ENCODE assay signal across 2 worm cellular contexts in the genomic region with DNA sequence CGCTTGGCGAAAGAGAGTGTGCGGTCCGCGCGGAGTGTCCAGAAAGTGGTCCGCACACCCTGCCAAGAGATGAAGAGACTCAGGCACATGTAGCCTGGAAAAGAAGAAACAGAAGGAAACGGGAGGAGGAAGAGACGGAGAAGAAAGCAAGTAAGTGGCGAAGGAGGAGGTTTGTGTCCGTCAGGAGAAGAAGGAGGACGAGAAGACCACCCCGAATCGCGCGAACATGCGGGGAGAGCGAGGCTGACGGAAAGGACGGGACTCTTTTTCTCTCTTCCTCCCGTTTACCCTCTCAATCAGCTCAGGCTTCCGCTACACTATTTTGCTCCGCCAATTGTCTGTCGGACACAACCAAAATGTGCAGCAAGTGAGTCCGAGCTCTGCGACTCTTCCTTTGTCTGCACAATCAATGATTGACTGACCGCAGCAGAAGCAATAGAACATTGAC.
TF ChIP-seq lines count a peak whose summit lies in the region.

No protein-coding gene starts in this region.

TF ChIP-seq in whole organism, L1 larva, 84 proteins besides CTCF, POLR2A, EP300 and RAD21 (continued from another document):
- TF ChIP-seq C34B4.2 (tag; optimal IDR thresholded peaks at IDR 0.05; lab: Kevin White, UChicago) (no peak), hpl-2 (GFP tag; optimal IDR thresholded peaks at IDR 0.05; lab: Kevin White, UChicago) (no peak), nhr-19 (GFP tag; conservative IDR thresholded peaks at IDR 0.05; lab: Robert Waterston, UW) (peak; percentile 58), nhr-84 (tag; optimal IDR thresholded peaks at IDR 0.05; lab: Kevin White, UChicago) (no peak), jun-1 (tag; optimal IDR thresholded peaks at IDR 0.05; lab: Kevin White, UChicago) (peak; percentile 45), Y116A8C.19 (tag; optimal IDR thresholded peaks at IDR 0.05; lab: Kevin White, UChicago; ENCODE audit: borderline replicate concordance) (no peak), lsy-2 (tag; optimal IDR thresholded peaks at IDR 0.05; lab: Kevin White, UChicago) (peak; percentile 36 to 68), mep-1 (tag; optimal IDR thresholded peaks at IDR 0.05; lab: Kevin White, UChicago) (no peak), efl-3 (GFP tag; optimal IDR thresholded peaks at IDR 0.05; lab: Kevin White, UChicago) (no peak), dsc-1 (tag; optimal IDR thresholded peaks at IDR 0.05; lab: Kevin White, UChicago) (peak; percentile 56), lin-15B (tag; optimal IDR thresholded peaks at IDR 0.05; lab: Kevin White, UChicago) (no peak), skn-1 (tag; optimal IDR thresholded peaks at IDR 0.05; lab: Kevin White, UChicago) (peak; percentile 23), mdl-1 (tag; optimal IDR thresholded peaks at IDR 0.05; lab: Kevin White, UChicago) (peak in 1 of 2 experiments; percentile 34), nhr-47 (tag; optimal IDR thresholded peaks at IDR 0.05; lab: Kevin White, UChicago) (peak; percentile 75), pag-3 (tag; optimal IDR thresholded peaks at IDR 0.05; lab: Kevin White, UChicago; ENCODE audit: borderline replicate concordance, insufficient read depth) (no peak), nhr-77 (tag; optimal IDR thresholded peaks at IDR 0.05; lab: Kevin White, UChicago) (peak; percentile 25), nhr-12 (tag; optimal IDR thresholded peaks at IDR 0.05; lab: Kevin White, UChicago) (peak; percentile 15), ama-1 (optimal IDR thresholded peaks at IDR 0.05; lab: Kevin White, UChicago) (no peak), swsn-7 (tag; optimal IDR thresholded peaks at IDR 0.05; lab: Kevin White, UChicago) (peak; percentile 72), irx-1 (tag; optimal IDR thresholded peaks at IDR 0.05; lab: Kevin White, UChicago) (peak; percentile 47), ceh-8 (GFP tag; optimal IDR thresholded peaks at IDR 0.05; lab: Kevin White, UChicago) (peak; percentile 17), lin-14 (GFP tag; optimal IDR thresholded peaks at IDR 0.05; lab: Kevin White, UChicago) (peak; percentile 97), hlh-17 (GFP tag; optimal IDR thresholded peaks at IDR 0.05; lab: Kevin White, UChicago; ENCODE audit: borderline replicate concordance) (no peak), ets-5 (GFP tag; IDR thresholded peaks at IDR 0.05; lab: Robert Waterston, UW) (no peak), alr-1 (tag; optimal IDR thresholded peaks at IDR 0.05; lab: Kevin White, UChicago; ENCODE audit: borderline replicate concordance) (no peak), blmp-1 (tag; optimal IDR thresholded peaks at IDR 0.05; lab: Kevin White, UChicago) (peak; percentile 61), snpc-4 (tag; optimal IDR thresholded peaks at IDR 0.05; lab: Kevin White, UChicago) (no peak), C04F5.9 (tag; optimal IDR thresholded peaks at IDR 0.05; lab: Kevin White, UChicago) (no peak), nhr-20 (tag; optimal IDR thresholded peaks at IDR 0.05; lab: Kevin White, UChicago) (peak; percentile 32), lin-39 (tag; optimal IDR thresholded peaks at IDR 0.05; lab: Kevin White, UChicago) (no peak), fos-1 (tag; optimal IDR thresholded peaks at IDR 0.05; lab: Kevin White, UChicago) (peak; percentile 16), rnt-1 (tag; optimal IDR thresholded peaks at IDR 0.05; lab: Kevin White, UChicago) (peak; percentile 39), efl-1 (optimal IDR thresholded peaks at IDR 0.05; lab: Kevin White, UChicago) (peak; percentile 28 to 52), efl-1 (GFP tag; optimal IDR thresholded peaks at IDR 0.05 in 1 of 2; lab: Kevin White, UChicago) (peak in 1 of 2 experiments; percentile 60), nhr-237 (tag; optimal IDR thresholded peaks at IDR 0.05; lab: Kevin White, UChicago) (no peak), xbp-1 (tag; optimal IDR thresholded peaks at IDR 0.05; lab: Kevin White, UChicago) (peak; percentile 53), lin-35 (GFP tag; optimal IDR thresholded peaks at IDR 0.05; lab: Kevin White, UChicago) (peak in 1 of 2 experiments; percentile 60), mef-2 (tag; optimal IDR thresholded peaks at IDR 0.05; lab: Kevin White, UChicago) (no peak), unc-98 (GFP tag; IDR thresholded peaks at IDR 0.05; lab: Robert Waterston, UW) (no peak), nhr-71 (tag; optimal IDR thresholded peaks at IDR 0.05; lab: Kevin White, UChicago) (peak; percentile 82), lir-3 (tag; optimal IDR thresholded peaks at IDR 0.05; lab: Kevin White, UChicago; ENCODE audit: poor library complexity) (peak; percentile 89), zip-4 (GFP tag; optimal IDR thresholded peaks at IDR 0.05; lab: Kevin White, UChicago) (no peak), unc-86 (tag; optimal IDR thresholded peaks at IDR 0.05; lab: Kevin White, UChicago) (peak; percentile 85), fkh-8 (tag; optimal IDR thresholded peaks at IDR 0.05; lab: Kevin White, UChicago) (peak; percentile 89), hlh-4 (tag; optimal IDR thresholded peaks at IDR 0.05; lab: Kevin White, UChicago) (no peak), nhr-11 (tag; optimal IDR thresholded peaks at IDR 0.05; lab: Kevin White, UChicago) (no peak), unc-130 (tag; optimal IDR thresholded peaks at IDR 0.05; lab: Kevin White, UChicago) (peak; percentile 47), vab-15 (tag; optimal IDR thresholded peaks at IDR 0.05; lab: Kevin White, UChicago) (no peak), pax-3 (tag; optimal IDR thresholded peaks at IDR 0.05; lab: Kevin White, UChicago) (peak; percentile 40), egl-13 (tag; optimal IDR thresholded peaks at IDR 0.05; lab: Kevin White, UChicago) (peak; percentile 3), elt-2 (tag; optimal IDR thresholded peaks at IDR 0.05; lab: Kevin White, UChicago) (no peak), F16B12.6 (tag; optimal IDR thresholded peaks at IDR 0.05; lab: Kevin White, UChicago) (no peak), snu-23 (GFP tag; optimal IDR thresholded peaks at IDR 0.05; lab: Kevin White, UChicago) (peak; percentile 63), ceh-88 (GFP tag; IDR thresholded peaks at IDR 0.05; lab: Robert Waterston, UW) (no peak), dpl-1 (GFP tag; optimal IDR thresholded peaks at IDR 0.05; lab: Kevin White, UChicago) (no peak), lin-13 (GFP tag; optimal IDR thresholded peaks at IDR 0.05; lab: Kevin White, UChicago) (no peak), ceh-82 (tag; optimal IDR thresholded peaks at IDR 0.05; lab: Kevin White, UChicago) (peak; percentile 35 to 68 (median 36)), elt-3 (tag; optimal IDR thresholded peaks at IDR 0.05; lab: Kevin White, UChicago) (no peak), sox-4 (tag; optimal IDR thresholded peaks at IDR 0.05; lab: Kevin White, UChicago) (no peak), unc-30 (tag; optimal IDR thresholded peaks at IDR 0.05; lab: Kevin White, UChicago) (no peak), mab-9 (GFP tag; IDR thresholded peaks at IDR 0.05; lab: Robert Waterston, UW) (peak; percentile 55), nhr-28 (tag; optimal IDR thresholded peaks at IDR 0.05; lab: Kevin White, UChicago) (no peak), nhr-90 (tag; optimal IDR thresholded peaks at IDR 0.05; lab: Kevin White, UChicago; ENCODE audit: poor library complexity) (no peak)

TF ChIP-seq in whole organism, L3 larva, 47 proteins besides CTCF, POLR2A, EP300 and RAD21 (continued from another document):
- TF ChIP-seq hmg-11 (tag; optimal IDR thresholded peaks at IDR 0.05; lab: Kevin White, UChicago) (peak; percentile 81), pqm-1 (tag; optimal IDR thresholded peaks at IDR 0.05; lab: Kevin White, UChicago) (no peak), ceh-9 (tag; optimal IDR thresholded peaks at IDR 0.05; lab: Kevin White, UChicago) (no peak), mdl-1 (tag; optimal IDR thresholded peaks at IDR 0.05; lab: Kevin White, UChicago) (peak; percentile 58), nhr-77 (tag; optimal IDR thresholded peaks at IDR 0.05; lab: Kevin White, UChicago) (no peak), ceh-28 (tag; optimal IDR thresholded peaks at IDR 0.05; lab: Kevin White, UChicago) (peak; percentile 63), elt-1 (tag; optimal IDR thresholded peaks at IDR 0.05; lab: Kevin White, UChicago) (no peak), nfya-1 (tag; optimal IDR thresholded peaks at IDR 0.05; lab: Kevin White, UChicago; ENCODE audit: insufficient read depth) (peak; percentile 86), tbx-2 (tag; optimal IDR thresholded peaks at IDR 0.05; lab: Kevin White, UChicago) (peak; percentile 82), eor-1 (tag; optimal IDR thresholded peaks at IDR 0.05; lab: Kevin White, UChicago) (no peak), ZK546.5 (tag; optimal IDR thresholded peaks at IDR 0.05; lab: Kevin White, UChicago) (no peak), R02D3.7 (tag; optimal IDR thresholded peaks at IDR 0.05; lab: Kevin White, UChicago) (peak; percentile 4), unc-39 (tag; optimal IDR thresholded peaks at IDR 0.05; lab: Kevin White, UChicago) (no peak), fos-1 (tag; optimal IDR thresholded peaks at IDR 0.05; lab: Kevin White, UChicago) (no peak), nhr-43 (tag; optimal IDR thresholded peaks at IDR 0.05; lab: Kevin White, UChicago; ENCODE audit: poor library complexity, severe bottlenecking) (no peak), zag-1 (tag; optimal IDR thresholded peaks at IDR 0.05; lab: Kevin White, UChicago) (peak; percentile 79), fkh-2 (tag; optimal IDR thresholded peaks at IDR 0.05; lab: Kevin White, UChicago) (no peak), jun-1 (tag; optimal IDR thresholded peaks at IDR 0.05; lab: Kevin White, UChicago) (no peak)
